Fruit fly (Drosophila melanogaster): ENCODE data around the gene Pka-C3.
A peak's percentile ranks its signal among the peaks of the same experiment; 100 is the strongest.

Gene Pka-C3

dm6 chr3L:15954784-15955427 is at the start of gene Pka-C3, which contains the start of gene GXIVsPLA2:
TSS of gene Pka-C3 (minus strand) at chr3L:15954797.
TSS of gene GXIVsPLA2 (plus strand) at chr3L:15955096.
- TF ChIP-seq achi (GFP tag; optimal IDR thresholded peaks at IDR 0.05) (peak; percentile 2), CG16779 (tag; optimal IDR thresholded peaks at IDR 0.05) (no peak), fkh (GFP tag; optimal IDR thresholded peaks at IDR 0.05) (peak; percentile 23), Eip78C (GFP tag) (peak; percentile 60), ss (GFP tag; optimal IDR thresholded peaks at IDR 0.05) (no peak), CG15336 (GFP tag; IDR thresholded peaks at IDR 0.05) (no peak), esn (GFP tag; optimal IDR thresholded peaks at IDR 0.05) (peak; percentile 7), CG6808 (GFP tag; optimal IDR thresholded peaks at IDR 0.05) (no peak), CG11294 (GFP tag; IDR thresholded peaks at IDR 0.05) (no peak)

dm6 chr3L:16002116-16002716 is 47.6 kb upstream of the Pka-C3 start:
- peak; percentile 15 for TF ChIP-seq net (GFP tag; optimal IDR thresholded peaks at IDR 0.05)
- no peak for TF ChIP-seq Met (GFP tag; optimal IDR thresholded peaks at IDR 0.05)
- TF ChIP-seq CG6808 (GFP tag; optimal IDR thresholded peaks at IDR 0.05): peak; percentile 61
- peak; percentile 66 for TF ChIP-seq CG16779 (tag; optimal IDR thresholded peaks at IDR 0.05)
- no peak for TF ChIP-seq lz (GFP tag; optimal IDR thresholded peaks at IDR 0.05)
- TF ChIP-seq topi (GFP tag; optimal IDR thresholded peaks at IDR 0.05): no peak
- TF ChIP-seq OdsH (GFP tag; optimal IDR thresholded peaks at IDR 0.05): peak; percentile 48
- no peak for TF ChIP-seq Ets21C (GFP tag; optimal IDR thresholded peaks at IDR 0.05)
- no peak for TF ChIP-seq CG34406 (GFP tag; optimal IDR thresholded peaks at IDR 0.05)
- TF ChIP-seq CG1621 (tag; optimal IDR thresholded peaks at IDR 0.05): no peak
- 0 out of 2 replicates have a peak, but pooled peaks have one; percentile 30 for TF ChIP-seq Gug (GFP tag; IDR thresholded peaks at IDR 0.05)
- no peak for TF ChIP-seq Eip93F (GFP tag; optimal IDR thresholded peaks at IDR 0.05)
- TF ChIP-seq fkh (GFP tag; optimal IDR thresholded peaks at IDR 0.05): peak; percentile 39
- TF ChIP-seq Sox102F (GFP tag; optimal IDR thresholded peaks at IDR 0.05): no peak
- peak; percentile 82 for TF ChIP-seq Hr4 (GFP tag; optimal IDR thresholded peaks at IDR 0.05)
- peak; percentile 43 for TF ChIP-seq Ets96B (tag; optimal IDR thresholded peaks at IDR 0.05)
- TF ChIP-seq pdm3 (GFP tag; optimal IDR thresholded peaks at IDR 0.05): peak; percentile 37
- TF ChIP-seq CG11762 (GFP tag; optimal IDR thresholded peaks at IDR 0.05; ENCODE audit: insufficient read depth): no peak
- TF ChIP-seq CG4318 (GFP tag; optimal IDR thresholded peaks at IDR 0.05): no peak
- peak; percentile 25 for TF ChIP-seq dsx (GFP tag; optimal IDR thresholded peaks at IDR 0.05; ENCODE audit: poor library complexity, severe bottlenecking)
- no peak for TF ChIP-seq CG11294 (GFP tag; IDR thresholded peaks at IDR 0.05)
- TF ChIP-seq CG3032 (tag; optimal IDR thresholded peaks at IDR 0.05): peak; percentile 8
- peak; percentile 71 for TF ChIP-seq CG15336 (GFP tag; IDR thresholded peaks at IDR 0.05)
- TF ChIP-seq CG3919 (GFP tag; optimal IDR thresholded peaks at IDR 0.05): peak; percentile 10
- no peak for TF ChIP-seq CG7368 (GFP tag; optimal IDR thresholded peaks at IDR 0.05)
- TF ChIP-seq CG9139 (GFP tag; optimal IDR thresholded peaks at IDR 0.05): peak; percentile 55
- TF ChIP-seq Hr38 (GFP tag; optimal IDR thresholded peaks at IDR 0.05): no peak
- TF ChIP-seq Sox14 (GFP tag; optimal IDR thresholded peaks at IDR 0.05): peak; percentile 20
- TF ChIP-seq CG11902 (GFP tag; optimal IDR thresholded peaks at IDR 0.05): no peak
- no peak for TF ChIP-seq spab (GFP tag; optimal IDR thresholded peaks at IDR 0.05)
- no peak for TF ChIP-seq CG8632 (GFP tag; optimal IDR thresholded peaks at IDR 0.05)
- TF ChIP-seq Eip75B (GFP tag; optimal IDR thresholded peaks at IDR 0.05): no peak
- TF ChIP-seq CG6854 (GFP tag; optimal IDR thresholded peaks at IDR 0.05): no peak
- TF ChIP-seq ss (GFP tag; optimal IDR thresholded peaks at IDR 0.05): peak; percentile 76 to 80
- peak; percentile 89 for TF ChIP-seq CG6276 (GFP tag; optimal IDR thresholded peaks at IDR 0.05)
- peak in 1 of 2 experiments; percentile 3 for TF ChIP-seq salr (GFP tag; optimal IDR thresholded peaks at IDR 0.05)
- TF ChIP-seq CG6792 (GFP tag; optimal IDR thresholded peaks at IDR 0.05): no peak
- TF ChIP-seq CG31627 (GFP tag; optimal IDR thresholded peaks at IDR 0.05): no peak
- TF ChIP-seq CG10669 (GFP tag; optimal IDR thresholded peaks at IDR 0.05): peak; percentile 24
- peak; percentile 74 for TF ChIP-seq eg (GFP tag; IDR thresholded peaks at IDR 0.05)
- no peak for TF ChIP-seq cyc (GFP tag; optimal IDR thresholded peaks at IDR 0.05)
- no peak for TF ChIP-seq vri (GFP tag; optimal IDR thresholded peaks at IDR 0.05)
- no peak for TF ChIP-seq Sox15 (GFP tag; optimal IDR thresholded peaks at IDR 0.05)
- no peak for TF ChIP-seq Smox (GFP tag; optimal IDR thresholded peaks at IDR 0.05)
- peak; percentile 12 for TF ChIP-seq achi (GFP tag; optimal IDR thresholded peaks at IDR 0.05)

All from whole organism, prepupa.